Worm (Caenorhabditis elegans) whole organism, mixed stage, embryonic: ENCODE measurements around the gene C34D4.10.

Experiments used
- M03D4.4 ChIP-seq: sonication (generic microtip); optimal IDR thresholded peaks from 2 replicates; lab custom pipeline; 2017; ENCODE audit warnings: mild to moderate bottlenecking, missing genetic modification characterization, missing compliant biosample characterization
- bed-3 ChIP-seq: fragments of 200-800 bp; sonication (Bioruptor generic); optimal IDR thresholded peaks from 3 replicates; lab custom pipeline; 2018; ENCODE audit warnings: mild to moderate bottlenecking, missing genetic modification characterization, moderate library complexity, missing compliant biosample characterization
- blmp-1 ChIP-seq: fragments of 150-350 bp; optimal IDR thresholded peaks from 2 replicates; lab custom pipeline; 2014; ENCODE audit warnings: missing biosample characterization, missing genetic modification characterization
- ceh-39 ChIP-seq: fragments of 150-350 bp; optimal IDR thresholded peaks from 2 replicates; lab custom pipeline; 2014; ENCODE audit warnings: missing biosample characterization, missing genetic modification characterization
- ceh-43 ChIP-seq: fragments of 200-800 bp; sonication (Bioruptor generic); optimal IDR thresholded peaks from 2 replicates; lab custom pipeline; 2018; ENCODE audit warnings: mild to moderate bottlenecking, missing genetic modification characterization, moderate library complexity, missing compliant biosample characterization
- ceh-83 ChIP-seq: fragments of 200-800 bp; sonication (Bioruptor generic); optimal IDR thresholded peaks from 2 replicates; lab custom pipeline; 2018; ENCODE audit warnings: mild to moderate bottlenecking, missing genetic modification characterization, missing compliant biosample characterization
- ces-1 ChIP-seq: fragments of 150-350 bp; optimal IDR thresholded peaks from 2 replicates; lab custom pipeline; 2014; ENCODE audit warnings: missing biosample characterization, missing genetic modification reagents, missing genetic modification characterization
- cnd-1 ChIP-seq: fragments of 200-800 bp; sonication (Bioruptor generic); optimal IDR thresholded peaks from 2 replicates; lab custom pipeline; 2018; ENCODE audit warnings: mild to moderate bottlenecking, missing genetic modification characterization, missing compliant biosample characterization
- drap-1 ChIP-seq: fragments of 200-800 bp; sonication (Bioruptor generic); optimal IDR thresholded peaks from 3 replicates; lab custom pipeline; 2018; ENCODE audit warnings: mild to moderate bottlenecking, missing genetic modification characterization, missing compliant biosample characterization
- elt-1 ChIP-seq: sonication (generic microtip); optimal IDR thresholded peaks from 2 replicates; lab custom pipeline; 2017; ENCODE audit warnings: missing genetic modification characterization, mild to moderate bottlenecking, missing compliant biosample characterization, antibody characterized with exemption, moderate library complexity, borderline replicate concordance; ENCODE audit not compliant: insufficient read depth
- elt-3 ChIP-seq: fragments of 150-350 bp; optimal IDR thresholded peaks from 2 replicates; lab custom pipeline; 2014; ENCODE audit warnings: missing biosample characterization, missing genetic modification characterization
- flh-1 ChIP-seq: fragments of 200-800 bp; sonication (Bioruptor generic); optimal IDR thresholded peaks from 2 replicates; lab custom pipeline; 2018; ENCODE audit warnings: mild to moderate bottlenecking, missing genetic modification characterization, moderate library complexity, missing compliant biosample characterization
- ham-2 ChIP-seq: fragments of 200-800 bp; sonication (Bioruptor generic); optimal IDR thresholded peaks from 2 replicates; lab custom pipeline; 2018; ENCODE audit warnings: mild to moderate bottlenecking, missing genetic modification characterization, missing compliant biosample characterization
- hlh-1 ChIP-seq: fragments of 150-350 bp; optimal IDR thresholded peaks from 2 replicates; lab custom pipeline; 2014; ENCODE audit warnings: missing biosample characterization, missing genetic modification reagents, missing genetic modification characterization
- lin-13 ChIP-seq: fragments of 150-350 bp; optimal IDR thresholded peaks from 2 replicates; lab custom pipeline; 2014; ENCODE audit warnings: missing biosample characterization, missing genetic modification characterization
- lin-32 ChIP-seq: fragments of 200-800 bp; sonication (Bioruptor generic); optimal IDR thresholded peaks from 2 replicates; lab custom pipeline; 2018; ENCODE audit warnings: mild to moderate bottlenecking, missing genetic modification characterization, missing compliant biosample characterization
- lsy-2 ChIP-seq: fragments of 150-350 bp; optimal IDR thresholded peaks from 2 replicates; lab custom pipeline; 2014; ENCODE audit warnings: missing biosample characterization, missing genetic modification characterization
- mab-5 ChIP-seq: fragments of 150-350 bp; optimal IDR thresholded peaks from 2 replicates; lab custom pipeline; 2014; ENCODE audit warnings: missing biosample characterization, missing genetic modification characterization
- mep-1 ChIP-seq: fragments of 150-350 bp; optimal IDR thresholded peaks from 2 replicates; lab custom pipeline; 2017; ENCODE audit warnings: missing biosample characterization, missing genetic modification reagents, missing genetic modification characterization, inconsistent platforms
- mls-2 ChIP-seq: sonication (generic microtip); optimal IDR thresholded peaks from 2 replicates; lab custom pipeline; 2016; ENCODE audit warnings: mild to moderate bottlenecking, missing genetic modification characterization, moderate library complexity, missing compliant biosample characterization
- nhr-12 ChIP-seq: fragments of 150-350 bp; optimal IDR thresholded peaks from 2 replicates; lab custom pipeline; 2014; ENCODE audit warnings: missing biosample characterization, missing genetic modification characterization
- nhr-2 ChIP-seq: fragments of 150-350 bp; optimal IDR thresholded peaks from 2 replicates; lab custom pipeline; 2014; ENCODE audit warnings: missing biosample characterization, missing genetic modification characterization
- nhr-237 ChIP-seq: fragments of 150-350 bp; optimal IDR thresholded peaks from 2 replicates; lab custom pipeline; 2014; ENCODE audit warnings: missing biosample characterization, missing genetic modification characterization
- nhr-28 ChIP-seq: fragments of 150-350 bp; optimal IDR thresholded peaks from 2 replicates; lab custom pipeline; 2014; ENCODE audit warnings: missing biosample characterization, missing genetic modification characterization
- nhr-76 ChIP-seq: sonication (generic microtip); optimal IDR thresholded peaks from 2 replicates; lab custom pipeline; 2017; ENCODE audit warnings: missing biosample characterization, missing genetic modification characterization
- pha-4 ChIP-seq: fragments of 150-350 bp; optimal IDR thresholded peaks from 2 replicates; lab custom pipeline; 2018; ENCODE audit warnings: missing biosample characterization, missing genetic modification reagents, missing genetic modification characterization
- sem-2 ChIP-seq: fragments of 200-800 bp; sonication (Bioruptor generic); optimal IDR thresholded peaks from 2 replicates; lab custom pipeline; 2018; ENCODE audit warnings: mild to moderate bottlenecking, missing genetic modification characterization, missing compliant biosample characterization
- snpc-4 ChIP-seq: fragments of 150-350 bp; optimal IDR thresholded peaks from 2 replicates; lab custom pipeline; 2014; ENCODE audit warnings: missing biosample characterization, missing genetic modification characterization
- sptf-1 ChIP-seq: sonication (generic microtip); optimal IDR thresholded peaks from 2 replicates; lab custom pipeline; 2017; ENCODE audit warnings: mild to moderate bottlenecking, missing genetic modification characterization, moderate library complexity, missing compliant biosample characterization
- tbx-8 ChIP-seq: fragments of 200-800 bp; sonication (Bioruptor generic); optimal IDR thresholded peaks from 2 replicates; lab custom pipeline; 2018; ENCODE audit warnings: mild to moderate bottlenecking, missing genetic modification characterization, moderate library complexity, missing compliant biosample characterization
- unc-120 ChIP-seq: sonication (generic microtip); optimal IDR thresholded peaks from 2 replicates; lab custom pipeline; 2017; ENCODE audit warnings: missing genetic modification characterization, missing compliant biosample characterization; ENCODE audit not compliant: poor library complexity, severe bottlenecking
- unc-39 ChIP-seq: fragments of 150-350 bp; optimal IDR thresholded peaks from 2 replicates; lab custom pipeline; 2014; ENCODE audit warnings: missing biosample characterization, missing genetic modification characterization
- unc-62 ChIP-seq: fragments of 150-350 bp; optimal IDR thresholded peaks from 2 replicates; lab custom pipeline; 2014; ENCODE audit warnings: missing biosample characterization, missing genetic modification reagents, missing genetic modification characterization
- zip-8 ChIP-seq: fragments of 150-350 bp; optimal IDR thresholded peaks from 2 replicates; lab custom pipeline; 2014; ENCODE audit warnings: missing biosample characterization, missing genetic modification characterization
- ztf-11 ChIP-seq: fragments of 150-350 bp; optimal IDR thresholded peaks from 2 replicates; lab custom pipeline; 2014; ENCODE audit warnings: missing biosample characterization, missing genetic modification characterization

The C34D4.10 gene

ce11 chrIV:7096097-7096496, 25.1 kb downstream of the C34D4.10 start:
- TF ChIP-seq ceh-83 (GFP tag; lab: Kevin White, UChicago) (no peak), unc-62 (peak; percentile 5), mep-1 (tag; lab: Kevin White, UChicago) (no peak), cnd-1 (tag; lab: Kevin White, UChicago) (no peak)

- TF ChIP-seq blmp-1 (tag; lab: Kevin White, UChicago) (peak; percentile 54), unc-39 (tag; lab: Kevin White, UChicago) (no peak), unc-120 (tag; lab: Kevin White, UChicago) (peak; percentile 85), ham-2 (peak; percentile 75), unc-62 (peak; percentile 38), drap-1 (GFP tag; lab: Kevin White, UChicago) (no peak), nhr-237 (tag; lab: Kevin White, UChicago) (no peak), ces-1 (no peak), hlh-1 (tag; lab: Kevin White, UChicago) (peak; percentile 17)
Observed at ce11 chrIV:7095396-7095964, 25.7 kb downstream of the C34D4.10 start.

- TF ChIP-seq nhr-12 (tag; lab: Kevin White, UChicago): no peak
- no peak for TF ChIP-seq ceh-39 (tag; lab: Kevin White, UChicago)
Observed at ce11 chrIV:7094216-7094758, 26.9 kb downstream of the C34D4.10 start, which contains the start of gene deb-1. Gene deb-1, minus strand, starts transcription at chrIV:7094266.

- TF ChIP-seq ceh-39 (tag; lab: Kevin White, UChicago): peak; percentile 64
- no peak for TF ChIP-seq ztf-11 (tag; lab: Kevin White, UChicago)
- no peak for TF ChIP-seq nhr-28 (tag; lab: Kevin White, UChicago)
- no peak for TF ChIP-seq unc-39 (tag; lab: Kevin White, UChicago)
- TF ChIP-seq tbx-8 (GFP tag; lab: Kevin White, UChicago): no peak
- no peak for TF ChIP-seq flh-1 (GFP tag; lab: Kevin White, UChicago)
- TF ChIP-seq elt-3 (tag; lab: Kevin White, UChicago): peak; percentile 26
- no peak for TF ChIP-seq sem-2 (GFP tag; lab: Kevin White, UChicago)
- peak; percentile 39 for TF ChIP-seq ham-2
- TF ChIP-seq unc-120 (tag; lab: Kevin White, UChicago): peak; percentile 27
- no peak for TF ChIP-seq lin-32 (GFP tag; lab: Kevin White, UChicago)
- no peak for TF ChIP-seq mls-2 (tag; lab: Kevin White, UChicago)
- TF ChIP-seq nhr-12 (tag; lab: Kevin White, UChicago): no peak
- peak; percentile 8 for TF ChIP-seq M03D4.4 (tag; lab: Kevin White, UChicago)
- TF ChIP-seq lsy-2 (tag; lab: Kevin White, UChicago): peak; percentile 86
- no peak for TF ChIP-seq elt-1 (tag; lab: Kevin White, UChicago)
- TF ChIP-seq bed-3 (GFP tag; lab: Kevin White, UChicago): no peak
- peak; percentile 69 for TF ChIP-seq cnd-1 (tag; lab: Kevin White, UChicago)
- no peak for TF ChIP-seq nhr-76 (tag; lab: Kevin White, UChicago)
- TF ChIP-seq blmp-1 (tag; lab: Kevin White, UChicago): no peak
- peak; percentile 58 for TF ChIP-seq pha-4
- TF ChIP-seq ceh-83 (GFP tag; lab: Kevin White, UChicago): peak; percentile 36
- TF ChIP-seq unc-62: peak; percentile 57
- peak; percentile 94 for TF ChIP-seq mep-1 (tag; lab: Kevin White, UChicago)
- peak; percentile 71 for TF ChIP-seq lin-13 (tag; lab: Kevin White, UChicago)
- no peak for TF ChIP-seq nhr-2 (tag; lab: Kevin White, UChicago)
- peak; percentile 17 for TF ChIP-seq drap-1 (GFP tag; lab: Kevin White, UChicago)
- TF ChIP-seq snpc-4 (tag; lab: Kevin White, UChicago): no peak
- peak; percentile 59 for TF ChIP-seq ces-1
- TF ChIP-seq nhr-237 (tag; lab: Kevin White, UChicago): peak; percentile 90
- TF ChIP-seq sptf-1 (tag; lab: Kevin White, UChicago): peak; percentile 76
- TF ChIP-seq mab-5 (tag; lab: Kevin White, UChicago): no peak
- TF ChIP-seq zip-8 (tag; lab: Kevin White, UChicago): no peak
- peak; percentile 82 for TF ChIP-seq hlh-1 (tag; lab: Kevin White, UChicago)
- TF ChIP-seq ceh-43 (GFP tag; lab: Kevin White, UChicago): no peak
Observed at ce11 chrIV:7084632-7085160, 36.5 kb downstream of the C34D4.10 start, which contains the start of gene rps-4. Gene rps-4, minus strand, starts transcription at chrIV:7084682.
